Worm (Caenorhabditis elegans) whole organism, late embryonic: ENCODE measurements around the gene srbc-84.

ENCODE experiments used
- C38D4.7 ChIP-seq: fragments of 200-800 bp; sonication (Bioruptor generic); optimal IDR thresholded peaks from 2 replicates; lab custom pipeline; 2018; ENCODE audit warnings: mild to moderate bottlenecking, missing genetic modification characterization, moderate library complexity, missing compliant biosample characterization
- F13H6.1 ChIP-seq: sonication (generic microtip); optimal IDR thresholded peaks from 2 replicates; lab custom pipeline; 2016; ENCODE audit warnings: missing genetic modification characterization, missing compliant biosample characterization
- K02D7.2 ChIP-seq: sonication (generic microtip); optimal IDR thresholded peaks from 2 replicates; lab custom pipeline; 2017; ENCODE audit warnings: mild to moderate bottlenecking, missing genetic modification characterization, missing compliant biosample characterization
- K09A11.1 ChIP-seq: sonication (generic microtip); optimal IDR thresholded peaks from 2 replicates; lab custom pipeline; 2017; ENCODE audit warnings: antibody characterized with exemption, mild to moderate bottlenecking, missing genetic modification characterization, missing compliant biosample characterization; ENCODE audit not compliant: insufficient read depth
- T23F11.4 ChIP-seq: fragments of 200-800 bp; sonication (Bioruptor generic); optimal IDR thresholded peaks from 2 replicates; lab custom pipeline; 2018; ENCODE audit warnings: mild to moderate bottlenecking, missing genetic modification characterization, missing compliant biosample characterization
- Y22D7AL.16 ChIP-seq: sonication (generic microtip); optimal IDR thresholded peaks from 2 replicates; lab custom pipeline; 2016; ENCODE audit warnings: missing genetic modification characterization, missing compliant biosample characterization
- ahr-1 ChIP-seq: sonication (generic microtip); optimal IDR thresholded peaks from 2 replicates; lab custom pipeline; 2016; ENCODE audit warnings: missing genetic modification characterization, missing compliant biosample characterization
- ama-1 ChIP-seq: fragments of 150-350 bp; optimal IDR thresholded peaks from 2 replicates; lab custom pipeline; 2014
- ceh-18 ChIP-seq: sonication (generic microtip); optimal IDR thresholded peaks from 2 replicates; lab custom pipeline; 2016; ENCODE audit warnings: missing genetic modification characterization, missing compliant biosample characterization
- ceh-19 ChIP-seq: fragments of 200-800 bp; sonication (Bioruptor generic); optimal IDR thresholded peaks from 2 replicates; lab custom pipeline; 2018; ENCODE audit warnings: mild to moderate bottlenecking, missing genetic modification characterization, missing compliant biosample characterization
- ceh-2 ChIP-seq: sonication (generic microtip); optimal IDR thresholded peaks from 2 replicates; lab custom pipeline; 2016; ENCODE audit warnings: missing genotype, missing genetic modification characterization, missing compliant biosample characterization
- ceh-22 ChIP-seq: sonication (generic microtip); optimal IDR thresholded peaks from 2 replicates; lab custom pipeline; 2017; ENCODE audit warnings: missing biosample characterization, missing genetic modification characterization
- ceh-30 ChIP-seq: fragments of 150-350 bp; optimal IDR thresholded peaks from 2 replicates; lab custom pipeline; 2014; ENCODE audit warnings: missing biosample characterization, missing genetic modification characterization
- ceh-48 ChIP-seq: sonication (generic microtip); optimal IDR thresholded peaks from 2 replicates; lab custom pipeline; 2016; ENCODE audit warnings: missing genetic modification characterization, inconsistent platforms, missing compliant biosample characterization
- ceh-9 ChIP-seq: sonication (generic microtip); optimal IDR thresholded peaks from 2 replicates; lab custom pipeline; 2016; ENCODE audit warnings: mild to moderate bottlenecking, missing genetic modification characterization, inconsistent platforms, missing compliant biosample characterization
- dmd-4 ChIP-seq: sonication (generic microtip); optimal IDR thresholded peaks from 2 replicates; lab custom pipeline; 2016; ENCODE audit warnings: borderline replicate concordance, missing genetic modification characterization, missing compliant biosample characterization
- ets-4 ChIP-seq: sonication (generic microtip); optimal IDR thresholded peaks from 2 replicates; lab custom pipeline; 2016; ENCODE audit warnings: missing genetic modification characterization, missing compliant biosample characterization
- fax-1 ChIP-seq: sonication (generic microtip); optimal IDR thresholded peaks from 2 replicates; lab custom pipeline; 2016; ENCODE audit warnings: missing genotype, missing genetic modification characterization, missing compliant biosample characterization
- gmeb-2 ChIP-seq: sonication (generic microtip); optimal IDR thresholded peaks from 2 replicates; lab custom pipeline; 2016; ENCODE audit warnings: missing genetic modification characterization, inconsistent platforms, missing compliant biosample characterization
- hlh-13 ChIP-seq: fragments of 200-800 bp; sonication (Bioruptor generic); optimal IDR thresholded peaks from 2 replicates; lab custom pipeline; 2018; ENCODE audit warnings: mild to moderate bottlenecking, missing genetic modification characterization, missing compliant biosample characterization
- hlh-8 ChIP-seq: sonication (generic microtip); optimal IDR thresholded peaks from 2 replicates; lab custom pipeline; 2016; ENCODE audit warnings: missing genotype, missing genetic modification characterization, missing compliant biosample characterization
- lin-11 ChIP-seq: fragments of 200-800 bp; sonication (Bioruptor generic); optimal IDR thresholded peaks from 2 replicates; lab custom pipeline; 2018; ENCODE audit warnings: mild to moderate bottlenecking, missing genetic modification characterization, missing compliant biosample characterization
- madf-2 ChIP-seq: sonication (generic microtip); optimal IDR thresholded peaks from 2 replicates; lab custom pipeline; 2017; ENCODE audit warnings: missing genetic modification characterization, missing compliant biosample characterization
- odd-2 ChIP-seq: sonication (generic microtip); optimal IDR thresholded peaks from 2 replicates; lab custom pipeline; 2017; ENCODE audit warnings: antibody characterized with exemption, mild to moderate bottlenecking, missing genetic modification characterization, missing compliant biosample characterization
- pat-9 ChIP-seq: fragments of 200-800 bp; sonication (Bioruptor generic); optimal IDR thresholded peaks from 2 replicates; lab custom pipeline; 2018; ENCODE audit warnings: mild to moderate bottlenecking, missing genetic modification characterization, moderate library complexity, missing compliant biosample characterization
- pax-1 ChIP-seq: fragments of 150-350 bp; optimal IDR thresholded peaks from 2 replicates; lab custom pipeline; 2014; ENCODE audit warnings: missing biosample characterization, missing genetic modification characterization
- rnt-1 ChIP-seq: sonication (generic microtip); optimal IDR thresholded peaks from 2 replicates; lab custom pipeline; 2016; ENCODE audit warnings: missing genetic modification characterization, missing compliant biosample characterization
- sox-2 ChIP-seq: fragments of 200-800 bp; sonication (Bioruptor generic); IDR thresholded peaks from 2 replicates; pipeline ENCODE4 v1.3.6; 2022; ENCODE audit warnings: missing genetic modification reagents, missing genetic modification characterization, missing compliant biosample characterization
- sox-4 ChIP-seq: sonication (generic microtip); optimal IDR thresholded peaks from 2 replicates; lab custom pipeline; 2017; ENCODE audit warnings: mild to moderate bottlenecking, missing genetic modification characterization, inconsistent platforms, missing compliant biosample characterization
- syd-9 ChIP-seq: sonication (generic microtip); optimal IDR thresholded peaks from 2 replicates; lab custom pipeline; 2016; ENCODE audit warnings: mild to moderate bottlenecking, missing genetic modification characterization, moderate library complexity, missing compliant biosample characterization
- tbx-2 ChIP-seq: sonication (generic microtip); optimal IDR thresholded peaks from 2 replicates; lab custom pipeline; 2016; ENCODE audit warnings: missing genetic modification characterization, missing compliant biosample characterization
- tbx-7 ChIP-seq: sonication (generic microtip); optimal IDR thresholded peaks from 2 replicates; lab custom pipeline; 2016; ENCODE audit warnings: missing genotype, missing genetic modification characterization, missing compliant biosample characterization
- ttx-3 ChIP-seq: sonication (generic microtip); optimal IDR thresholded peaks from 2 replicates; lab custom pipeline; 2016; ENCODE audit warnings: missing genetic modification reagents, missing genetic modification characterization, missing compliant biosample characterization
- unc-3 ChIP-seq, 2 experiments: fragments of 200-800 bp in 1 of 2; sonication (Bioruptor generic) in 1 of 2; sonication (generic microtip) in 1 of 2; conservative IDR thresholded peaks in 1 of 2; optimal IDR thresholded peaks in 1 of 2; 2 replicates each; pipeline versions ENCODE4 v1.3.6 to Lab custom; 2016 to 2022; ENCODE audit warnings: missing compliant biosample characterization in 2 of 2, missing genetic modification characterization in 2 of 2, missing genetic modification reagents in 1 of 2
- unc-42 ChIP-seq: sonication (generic microtip); optimal IDR thresholded peaks from 2 replicates; lab custom pipeline; 2016; ENCODE audit warnings: missing genotype, missing genetic modification characterization, missing compliant biosample characterization
- unc-55 ChIP-seq: sonication (generic microtip); optimal IDR thresholded peaks from 2 replicates; lab custom pipeline; 2017; ENCODE audit warnings: missing biosample characterization, missing genetic modification reagents, missing genetic modification characterization
- unc-86 ChIP-seq: sonication (generic microtip); optimal IDR thresholded peaks from 2 replicates; lab custom pipeline; 2016; ENCODE audit warnings: missing genetic modification characterization, missing compliant biosample characterization
- ztf-16 ChIP-seq: sonication (generic microtip); optimal IDR thresholded peaks from 2 replicates; lab custom pipeline; 2017; ENCODE audit warnings: missing genetic modification characterization, missing compliant biosample characterization

The srbc-84 gene

ce11 chrV:16298669-16299068, at the start of gene srbc-84:
Gene srbc-84, plus strand, starts transcription at chrV:16298969.
- TF ChIP-seq pat-9 (tag; lab: Kevin White, UChicago) (no peak), C38D4.7 (no peak), hlh-8 (tag; lab: Kevin White, UChicago) (no peak), dmd-4 (no peak), ztf-16 (tag; lab: Kevin White, UChicago) (no peak), pax-1 (no peak), ceh-2 (tag; lab: Kevin White, UChicago) (no peak), K02D7.2 (tag; lab: Kevin White, UChicago) (no peak), F13H6.1 (no peak), unc-3 (GFP tag; conservative IDR thresholded peaks at IDR 0.05; lab: Robert Waterston, UW) (no peak), unc-3 (tag; optimal IDR thresholded peaks at IDR 0.05; lab: Kevin White, UChicago) (no peak), tbx-2 (tag; lab: Kevin White, UChicago) (no peak), syd-9 (tag; lab: Kevin White, UChicago) (no peak), sox-2 (GFP tag; lab: Robert Waterston, UW) (no peak), fax-1 (tag; lab: Kevin White, UChicago) (no peak), unc-42 (tag; lab: Kevin White, UChicago) (no peak), ceh-48 (tag; lab: Kevin White, UChicago) (no peak), Y22D7AL.16 (tag; lab: Kevin White, UChicago) (no peak), ama-1 (no peak), T23F11.4 (GFP tag; lab: Kevin White, UChicago) (no peak), ceh-19 (GFP tag; lab: Kevin White, UChicago) (no peak)
- TF ChIP-seq, all 69 proteins: peak for 0

ce11 chrV:16249105-16249504, 49.7 kb upstream of the srbc-84 start:
- TF ChIP-seq unc-55 (no peak), syd-9 (tag; lab: Kevin White, UChicago) (no peak), rnt-1 (tag; lab: Kevin White, UChicago) (peak; percentile 76), ceh-30 (tag; lab: Kevin White, UChicago) (no peak)

- TF ChIP-seq lin-11 (no peak), ztf-16 (tag; lab: Kevin White, UChicago) (no peak)
Measured at ce11 chrV:16253687-16254086, 45.1 kb upstream of the srbc-84 start, which contains the start of gene gcy-20. Gene gcy-20, minus strand, starts transcription at chrV:16253787.

- TF ChIP-seq K09A11.1: no peak
- TF ChIP-seq odd-2: no peak
- TF ChIP-seq ahr-1 (tag; lab: Kevin White, UChicago): no peak
- no peak for TF ChIP-seq fax-1 (tag; lab: Kevin White, UChicago)
- no peak for TF ChIP-seq sox-4
- no peak for TF ChIP-seq ets-4 (tag; lab: Kevin White, UChicago)
- no peak for TF ChIP-seq madf-2
- no peak for TF ChIP-seq ttx-3
- TF ChIP-seq ceh-2 (tag; lab: Kevin White, UChicago): no peak
- TF ChIP-seq ceh-18: no peak
- TF ChIP-seq tbx-7: no peak
- TF ChIP-seq ceh-22 (tag; lab: Kevin White, UChicago): no peak
- no peak for TF ChIP-seq ceh-9 (tag; lab: Kevin White, UChicago)
- no peak for TF ChIP-seq hlh-8 (tag; lab: Kevin White, UChicago)
- TF ChIP-seq K02D7.2 (tag; lab: Kevin White, UChicago): no peak
- no peak for TF ChIP-seq unc-86
- no peak for TF ChIP-seq rnt-1 (tag; lab: Kevin White, UChicago)
- no peak for TF ChIP-seq unc-42 (tag; lab: Kevin White, UChicago)
- TF ChIP-seq hlh-13: no peak
- no peak for TF ChIP-seq gmeb-2 (tag; lab: Kevin White, UChicago)
Measured at ce11 chrV:16256395-16256794, 42.4 kb upstream of the srbc-84 start, which contains the start of gene bgnt-1.3. Gene bgnt-1.3, minus strand, starts transcription at chrV:16256495.
